Worm (Caenorhabditis elegans): Measurements from ENCODE around the gene slc-25A21.
A peak's percentile ranks its signal among the peaks of the same experiment; 100 is the strongest.

The slc-25A21 gene

ce11 chrX:16189227-16189906 is at the start of gene slc-25A21:
TSS of gene slc-25A21 (plus strand) at chrX:16189856.
- TF ChIP-seq fkh-8 (tag; optimal IDR thresholded peaks at IDR 0.05) (no peak), aly-2 (tag; optimal IDR thresholded peaks at IDR 0.05) (no peak), nhr-85 (tag) (peak; percentile 63), pqm-1 (tag; optimal IDR thresholded peaks at IDR 0.05) (no peak), skn-1 (tag; optimal IDR thresholded peaks at IDR 0.05) (no peak), lin-14 (GFP tag; optimal IDR thresholded peaks at IDR 0.05) (peak; percentile 53), blmp-1 (tag; optimal IDR thresholded peaks at IDR 0.05) (peak; percentile 26)

DNA sequence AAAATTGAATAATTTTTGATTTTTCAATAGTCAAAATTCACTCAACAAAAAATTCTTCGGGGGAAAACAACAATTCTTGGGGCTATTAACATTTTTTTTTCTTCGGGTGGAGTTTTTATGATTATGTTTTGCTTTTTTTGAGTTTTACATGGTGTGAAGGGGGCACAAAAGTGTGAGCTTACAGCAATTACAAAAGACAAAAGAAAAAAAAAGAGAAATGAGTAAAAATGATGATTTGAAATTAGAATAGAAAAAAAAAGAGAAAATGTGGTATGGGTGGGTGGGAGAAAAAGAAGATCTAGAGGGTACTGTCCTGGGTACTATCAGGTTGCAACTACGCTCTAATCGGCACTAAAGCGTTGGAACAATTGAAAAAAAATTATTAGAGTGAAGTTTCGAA is 48.8 kb upstream of the slc-25A21 start:
- TF ChIP-seq C04F5.9 (tag; optimal IDR thresholded peaks at IDR 0.05) (no peak), snpc-4 (tag; optimal IDR thresholded peaks at IDR 0.05) (no peak), zag-1 (tag; optimal IDR thresholded peaks at IDR 0.05) (no peak), unc-98 (GFP tag; IDR thresholded peaks at IDR 0.05) (no peak), mab-9 (GFP tag; IDR thresholded peaks at IDR 0.05) (no peak), sptf-1 (tag; optimal IDR thresholded peaks at IDR 0.05) (no peak), snu-23 (GFP tag; optimal IDR thresholded peaks at IDR 0.05) (no peak), unc-86 (tag; optimal IDR thresholded peaks at IDR 0.05) (no peak), pag-3 (tag; optimal IDR thresholded peaks at IDR 0.05; ENCODE audit: borderline replicate concordance, insufficient read depth) (no peak), jun-1 (tag; optimal IDR thresholded peaks at IDR 0.05) (no peak), nhr-11 (tag; optimal IDR thresholded peaks at IDR 0.05) (no peak), hpl-2 (GFP tag; optimal IDR thresholded peaks at IDR 0.05) (no peak), nhr-90 (tag; optimal IDR thresholded peaks at IDR 0.05; ENCODE audit: poor library complexity) (no peak)

DNA sequence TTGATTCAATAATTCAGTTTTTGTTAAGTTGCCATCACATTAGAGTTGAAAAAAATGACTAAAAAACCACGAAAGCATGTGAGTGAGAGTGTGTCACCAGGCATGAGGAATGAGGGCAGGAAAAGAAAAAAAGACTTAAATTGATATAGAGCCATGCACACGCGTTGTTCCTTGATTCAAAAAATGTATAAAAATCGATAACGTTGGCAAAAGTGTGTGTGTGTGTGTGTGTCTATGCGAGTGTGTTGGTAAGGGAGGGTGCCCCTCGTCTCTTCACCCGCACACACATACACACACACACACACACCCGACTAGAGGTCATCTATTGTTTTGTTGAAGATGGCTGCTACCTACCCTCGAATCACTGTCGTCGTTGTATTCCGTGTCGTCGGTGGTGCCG is 45.8 kb upstream of the slc-25A21 start:
- TF ChIP-seq C34B4.2 (tag; optimal IDR thresholded peaks at IDR 0.05) (no peak), lin-39 (tag; optimal IDR thresholded peaks at IDR 0.05) (no peak), snu-23 (GFP tag; optimal IDR thresholded peaks at IDR 0.05) (peak; percentile 24), lin-14 (GFP tag; optimal IDR thresholded peaks at IDR 0.05) (peak; percentile 53), unc-86 (tag; optimal IDR thresholded peaks at IDR 0.05) (no peak), efl-1 (optimal IDR thresholded peaks at IDR 0.05) (no peak), efl-1 (GFP tag; optimal IDR thresholded peaks at IDR 0.05 in 1 of 2) (peak in 1 of 2 experiments; percentile 82), hlh-17 (GFP tag; optimal IDR thresholded peaks at IDR 0.05; ENCODE audit: borderline replicate concordance) (no peak), C04F5.9 (tag; optimal IDR thresholded peaks at IDR 0.05) (no peak), mef-2 (tag; optimal IDR thresholded peaks at IDR 0.05) (no peak), fkh-8 (tag; optimal IDR thresholded peaks at IDR 0.05) (no peak), nhr-85 (tag) (peak; percentile 75), nhr-20 (tag; optimal IDR thresholded peaks at IDR 0.05) (peak; percentile 24), egl-13 (tag; optimal IDR thresholded peaks at IDR 0.05) (no peak), skn-1 (tag; optimal IDR thresholded peaks at IDR 0.05) (no peak), dpl-1 (GFP tag; optimal IDR thresholded peaks at IDR 0.05) (no peak), ama-1 (optimal IDR thresholded peaks at IDR 0.05) (no peak), nhr-19 (GFP tag; conservative IDR thresholded peaks at IDR 0.05) (no peak), dsc-1 (tag; optimal IDR thresholded peaks at IDR 0.05) (no peak), pag-3 (tag; optimal IDR thresholded peaks at IDR 0.05; ENCODE audit: borderline replicate concordance, insufficient read depth) (no peak), rnt-1 (tag; optimal IDR thresholded peaks at IDR 0.05) (peak; percentile 4), mdl-1 (tag; optimal IDR thresholded peaks at IDR 0.05) (peak in 1 of 2 experiments; percentile 49), mab-9 (GFP tag; IDR thresholded peaks at IDR 0.05) (no peak), pax-3 (tag; optimal IDR thresholded peaks at IDR 0.05) (no peak), unc-62 (GFP tag; optimal IDR thresholded peaks at IDR 0.05) (no peak), ceh-90 (tag; optimal IDR thresholded peaks at IDR 0.05) (no peak), fkh-10 (GFP tag; optimal IDR thresholded peaks at IDR 0.05) (no peak)
